Fruit fly (Drosophila melanogaster): Measurements from ENCODE around the gene fred.

DNA sequence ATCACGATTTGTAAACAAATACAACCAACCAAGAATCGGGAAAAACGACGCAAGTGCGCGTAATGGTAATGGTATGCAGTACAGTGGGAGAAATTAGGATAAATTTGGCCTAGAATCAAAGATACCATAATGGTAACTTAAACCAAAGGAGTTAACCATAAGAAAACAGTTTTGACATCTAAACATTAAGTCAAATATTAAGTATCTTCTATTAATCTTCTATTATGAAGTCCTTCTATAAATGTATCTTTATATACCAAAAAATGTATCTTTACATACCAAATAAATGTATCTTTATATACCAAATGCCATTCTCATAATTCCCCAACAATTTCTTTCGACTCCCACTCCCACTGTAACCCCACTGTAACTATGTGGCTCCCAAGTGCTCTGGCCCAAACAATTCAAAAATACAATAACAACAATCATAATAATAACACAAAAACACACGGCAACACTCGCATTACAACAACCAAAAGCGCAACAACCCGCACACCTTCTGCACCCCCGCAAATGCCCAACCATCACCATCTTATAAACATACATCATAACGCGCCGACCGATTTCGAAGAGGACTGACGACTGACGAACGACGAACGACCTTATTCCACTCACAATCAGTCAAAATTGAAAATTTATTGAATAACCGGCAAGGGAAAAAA lies 135.9 kb downstream of the fred start:
- TF ChIP-seq Crg-1 (GFP tag; optimal IDR thresholded peaks at IDR 0.05): no peak
- no peak for TF ChIP-seq CG11617 (GFP tag; optimal IDR thresholded peaks at IDR 0.05)
- TF ChIP-seq cic (GFP tag; optimal IDR thresholded peaks at IDR 0.05): no peak
- TF ChIP-seq toe (GFP tag; optimal IDR thresholded peaks at IDR 0.05): no peak
- TF ChIP-seq Mnt (GFP tag; optimal IDR thresholded peaks at IDR 0.05): no peak
- TF ChIP-seq tj (GFP tag; optimal IDR thresholded peaks at IDR 0.05): no peak
- TF ChIP-seq Hr96 (GFP tag; optimal IDR thresholded peaks at IDR 0.05): no peak
- TF ChIP-seq CG7101 (tag; optimal IDR thresholded peaks at IDR 0.05): no peak
- no peak for TF ChIP-seq bab1 (GFP tag; optimal IDR thresholded peaks at IDR 0.05)

Measured in whole organism, adult.